Fruit fly (Drosophila melanogaster) whole organism, embryonic: Measurements from ENCODE around the gene Utx.

ENCODE experiments used
- Ada2b ChIP-seq: fragments of 200-800 bp; sonication (Bioruptor generic); IDR thresholded peaks from 2 replicates; pipeline ENCODE4 v1.3.6; 2022; ENCODE audit warnings: missing biosample characterization, missing genetic modification characterization
- Antp ChIP-seq: fragments of 200-800 bp; sonication (Bioruptor generic); optimal IDR thresholded peaks from 3 replicates; lab custom pipeline; 2016; ENCODE audit warnings: missing biosample characterization, missing genetic modification characterization
- B-H2 ChIP-seq: fragments of 200-800 bp; sonication (Bioruptor generic); optimal IDR thresholded peaks from 2 replicates; lab custom pipeline; 2018; ENCODE audit warnings: missing biosample characterization, mild to moderate bottlenecking, missing genetic modification characterization
- CG10267 ChIP-seq: fragments of 200-800 bp; sonication (Bioruptor generic); optimal IDR thresholded peaks from 2 replicates; lab custom pipeline; 2018; ENCODE audit warnings: missing biosample characterization, mild to moderate bottlenecking, missing genetic modification characterization, moderate library complexity
- CG10321 ChIP-seq: fragments of 200-800 bp; sonication (Bioruptor generic); IDR thresholded peaks from 2 replicates; pipeline ENCODE4 v1.3.6; 2022; ENCODE audit warnings: missing biosample characterization, missing genetic modification characterization
- CG10462 ChIP-seq: fragments of 200-800 bp; sonication (Bioruptor generic); optimal IDR thresholded peaks from 2 replicates; lab custom pipeline; 2016; ENCODE audit warnings: missing biosample characterization, missing genetic modification characterization
- CG11398 ChIP-seq: fragments of 200-800 bp; sonication (Bioruptor generic); optimal IDR thresholded peaks from 2 replicates; lab custom pipeline; 2016; ENCODE audit warnings: missing biosample characterization, missing genetic modification characterization
- CG12155 ChIP-seq: fragments of 200-800 bp; sonication (Bioruptor generic); optimal IDR thresholded peaks from 3 replicates; lab custom pipeline; 2016; ENCODE audit warnings: missing biosample characterization, missing genetic modification characterization
- CG12299 ChIP-seq: fragments of 200-800 bp; sonication (Bioruptor generic); optimal IDR thresholded peaks from 2 replicates; lab custom pipeline; 2018; ENCODE audit warnings: missing biosample characterization, mild to moderate bottlenecking, missing genetic modification characterization
- CG12659 ChIP-seq: fragments of 200-800 bp; sonication (Bioruptor generic); optimal IDR thresholded peaks from 3 replicates; lab custom pipeline; 2017; ENCODE audit warnings: mild to moderate bottlenecking, missing biosample characterization, missing genetic modification reagents, missing genetic modification characterization
- CG13775 ChIP-seq: fragments of 200-800 bp; sonication (Bioruptor generic); optimal IDR thresholded peaks from 3 replicates; lab custom pipeline; 2017; ENCODE audit warnings: missing biosample characterization, mild to moderate bottlenecking, missing genetic modification characterization
- CG15011 ChIP-seq: fragments of 200-800 bp; sonication (Bioruptor generic); optimal IDR thresholded peaks from 3 replicates; lab custom pipeline; 2018; ENCODE audit warnings: missing biosample characterization, mild to moderate bottlenecking, missing genetic modification characterization
- CG16779 ChIP-seq: fragments of 200-800 bp; sonication (Bioruptor generic); IDR thresholded peaks from 2 replicates; pipeline ENCODE4 v1.3.6; 2022; ENCODE audit warnings: missing biosample characterization, missing genetic modification characterization
- CG1792 ChIP-seq: fragments of 200-800 bp; sonication (Bioruptor generic); optimal IDR thresholded peaks from 2 replicates; lab custom pipeline; 2016; ENCODE audit warnings: missing biosample characterization, missing genetic modification characterization
- CG18262 ChIP-seq: fragments of 200-800 bp; optimal IDR thresholded peaks from 3 replicates; lab custom pipeline; 2019; ENCODE audit warnings: missing biosample characterization, mild to moderate bottlenecking, missing genetic modification characterization, moderate library complexity
- CG18599 ChIP-seq: fragments of 200-800 bp; sonication (Bioruptor generic); optimal IDR thresholded peaks from 3 replicates; lab custom pipeline; 2017; ENCODE audit warnings: missing biosample characterization, missing genetic modification characterization, mild to moderate bottlenecking, moderate library complexity, missing genetic modification reagents
- CG18619 ChIP-seq: fragments of 200-800 bp; sonication (Bioruptor generic); optimal IDR thresholded peaks from 3 replicates; lab custom pipeline; 2017; ENCODE audit warnings: missing biosample characterization, mild to moderate bottlenecking, missing genetic modification characterization
- CG2678 ChIP-seq: fragments of 200-800 bp; sonication (Bioruptor generic); optimal IDR thresholded peaks from 3 replicates; lab custom pipeline; 2019; ENCODE audit warnings: missing biosample characterization, mild to moderate bottlenecking, missing genetic modification characterization, moderate library complexity
- CG31388 ChIP-seq: fragments of 200-800 bp; sonication (Bioruptor generic); optimal IDR thresholded peaks from 2 replicates; lab custom pipeline; 2016; ENCODE audit warnings: missing biosample characterization, missing genetic modification characterization
- CG3163 ChIP-seq: fragments of 200-800 bp; sonication (Bioruptor generic); optimal IDR thresholded peaks from 3 replicates; lab custom pipeline; 2016; ENCODE audit warnings: missing biosample characterization, missing genetic modification characterization
- CG3407 ChIP-seq: fragments of 200-800 bp; sonication (Bioruptor generic); optimal IDR thresholded peaks from 2 replicates; lab custom pipeline; 2018; ENCODE audit warnings: missing biosample characterization, mild to moderate bottlenecking, missing genetic modification characterization
- CG4617 ChIP-seq: fragments of 200-800 bp; sonication (Bioruptor generic); optimal IDR thresholded peaks from 3 replicates; lab custom pipeline; 2016; ENCODE audit warnings: missing biosample characterization, missing genetic modification characterization, borderline replicate concordance
- CG5245 ChIP-seq: fragments of 200-800 bp; sonication (Bioruptor generic); optimal IDR thresholded peaks from 3 replicates; lab custom pipeline; 2016; ENCODE audit warnings: missing biosample characterization, missing genetic modification characterization
- CHES-1-like ChIP-seq: fragments of 200-800 bp; sonication (Bioruptor generic); optimal IDR thresholded peaks from 2 replicates; lab custom pipeline; 2016; ENCODE audit warnings: missing biosample characterization, missing genetic modification characterization
- D19A ChIP-seq: fragments of 200-800 bp; optimal IDR thresholded peaks from 3 replicates; lab custom pipeline; 2019; ENCODE audit warnings: missing biosample characterization, mild to moderate bottlenecking, missing genetic modification characterization, moderate library complexity
- Drgx ChIP-seq: fragments of 200-800 bp; sonication (Bioruptor generic); IDR thresholded peaks from 2 replicates; pipeline ENCODE4 v1.3.6; 2022; ENCODE audit warnings: missing biosample characterization, missing genetic modification characterization
- GATAe ChIP-seq: fragments of 200-800 bp; sonication (Bioruptor generic); conservative IDR thresholded peaks from 2 replicates; pipeline ENCODE4 v1.3.6; 2022; ENCODE audit warnings: missing biosample characterization, missing genetic modification characterization
- HLH3B ChIP-seq: fragments of 200-800 bp; sonication (Bioruptor generic); IDR thresholded peaks from 2 replicates; pipeline ENCODE4 v1.3.6; 2022; ENCODE audit warnings: missing biosample characterization, missing genetic modification characterization
- Mad ChIP-seq: fragments of 200-800 bp; sonication (Bioruptor generic); optimal IDR thresholded peaks from 2 replicates; lab custom pipeline; 2016; ENCODE audit warnings: missing biosample characterization, missing genetic modification characterization
- NC2α ChIP-seq: fragments of 200-800 bp; sonication (Bioruptor generic); optimal IDR thresholded peaks from 2 replicates; lab custom pipeline; 2016; ENCODE audit warnings: missing biosample characterization, missing genetic modification characterization
- Optix ChIP-seq: fragments of 200-800 bp; sonication (Bioruptor generic); IDR thresholded peaks from 3 replicates; pipeline ENCODE4 v1.3.6; 2022; ENCODE audit warnings: missing biosample characterization, missing genetic modification characterization
- PHDP ChIP-seq: fragments of 200-800 bp; sonication (Bioruptor generic); optimal IDR thresholded peaks from 3 replicates; lab custom pipeline; 2018; ENCODE audit warnings: missing biosample characterization, mild to moderate bottlenecking, missing genetic modification characterization, moderate library complexity
- Poxn ChIP-seq: fragments of 200-800 bp; sonication (Bioruptor generic); IDR thresholded peaks from 2 replicates; pipeline ENCODE4 v1.3.6; 2022; ENCODE audit warnings: missing biosample characterization, missing genetic modification characterization
- Trl ChIP-seq, 3 experiments: fragments of >200 bp in 2 of 3; fragments of 200-800 bp in 1 of 3; sonication (Bioruptor generic) in 1 of 3; optimal IDR thresholded peaks; 2 replicates in 1 of 3; 3 replicates in 2 of 3; lab custom pipeline; 2016 to 2017; ENCODE audit warnings: missing biosample characterization in 1 of 3, missing genetic modification characterization in 1 of 3
- caup ChIP-seq: fragments of 200-800 bp; sonication (Bioruptor generic); optimal IDR thresholded peaks from 3 replicates; lab custom pipeline; 2017; ENCODE audit warnings: missing biosample characterization, mild to moderate bottlenecking, missing genetic modification characterization, moderate library complexity; ENCODE audit not compliant: severe bottlenecking
- chif ChIP-seq, 2 experiments: fragments of 200-800 bp; sonication (Bioruptor generic); optimal IDR thresholded peaks; 3 replicates each; lab custom pipeline; 2016; ENCODE audit warnings: missing biosample characterization in 2 of 2, missing genetic modification characterization in 2 of 2
- da ChIP-seq: fragments of 200-800 bp; sonication (Bioruptor generic); optimal IDR thresholded peaks from 2 replicates; lab custom pipeline; 2016; ENCODE audit warnings: missing biosample characterization, missing genetic modification characterization
- dm ChIP-seq: fragments of 200-800 bp; sonication (Bioruptor generic); optimal IDR thresholded peaks from 3 replicates; lab custom pipeline; 2016; ENCODE audit warnings: missing biosample characterization, missing genetic modification characterization
- hb ChIP-seq: fragments of 200-800 bp; sonication (Bioruptor generic); IDR thresholded peaks from 3 replicates; pipeline ENCODE4 v1.3.6; 2022; ENCODE audit warnings: missing biosample characterization, missing genetic modification characterization; ENCODE audit not compliant: partially characterized antibody
- lab ChIP-seq: fragments of 200-800 bp; sonication (Bioruptor generic); optimal IDR thresholded peaks from 3 replicates; lab custom pipeline; 2017; ENCODE audit warnings: missing biosample characterization, missing genetic modification characterization, mild to moderate bottlenecking, moderate library complexity, missing genetic modification reagents
- mam ChIP-seq: fragments of 200-800 bp; sonication (Bioruptor generic); optimal IDR thresholded peaks from 3 replicates; lab custom pipeline; 2016; ENCODE audit warnings: missing biosample characterization, missing genetic modification characterization
- nerfin-1 ChIP-seq: fragments of 200-800 bp; sonication (Bioruptor generic); optimal IDR thresholded peaks from 3 replicates; lab custom pipeline; 2019; ENCODE audit warnings: missing biosample characterization, mild to moderate bottlenecking, missing genetic modification characterization, moderate library complexity
- pb ChIP-seq: fragments of 200-800 bp; sonication (Bioruptor generic); optimal IDR thresholded peaks from 3 replicates; lab custom pipeline; 2016; ENCODE audit warnings: missing biosample characterization, missing genetic modification characterization
- phol ChIP-seq: fragments of 200-800 bp; sonication (Bioruptor generic); optimal IDR thresholded peaks from 3 replicates; lab custom pipeline; 2018; ENCODE audit warnings: missing biosample characterization, mild to moderate bottlenecking, missing genetic modification characterization, moderate library complexity
- pum ChIP-seq: fragments of 200-800 bp; sonication (Bioruptor generic); optimal IDR thresholded peaks from 2 replicates; lab custom pipeline; 2016; ENCODE audit warnings: missing biosample characterization, missing genetic modification characterization
- row ChIP-seq: fragments of 200-800 bp; sonication (Bioruptor generic); IDR thresholded peaks from 3 replicates; pipeline ENCODE4 v1.3.6; 2022; ENCODE audit warnings: missing biosample characterization, missing genetic modification characterization
- run ChIP-seq: fragments of 200-800 bp; sonication (Bioruptor generic); optimal IDR thresholded peaks from 3 replicates; lab custom pipeline; 2018; ENCODE audit warnings: missing biosample characterization, mild to moderate bottlenecking, missing genetic modification characterization
- sd ChIP-seq: fragments of 200-800 bp; sonication (Bioruptor generic); optimal IDR thresholded peaks from 3 replicates; lab custom pipeline; 2018; ENCODE audit warnings: missing biosample characterization, mild to moderate bottlenecking, missing genetic modification characterization, moderate library complexity
- sr ChIP-seq: fragments of 200-800 bp; sonication (Bioruptor generic); IDR thresholded peaks from 3 replicates; pipeline ENCODE4 v1.3.6; 2022; ENCODE audit warnings: missing biosample characterization, missing genetic modification characterization
- sug ChIP-seq: fragments of 200-800 bp; optimal IDR thresholded peaks from 2 replicates; lab custom pipeline; 2019; ENCODE audit warnings: missing biosample characterization, mild to moderate bottlenecking, missing genetic modification characterization, moderate library complexity
- tll ChIP-seq, 2 experiments: fragments of 200-800 bp in 1 of 2; fragments of >200 bp in 1 of 2; sonication (Bioruptor generic) in 1 of 2; optimal IDR thresholded peaks; 2 replicates each; lab custom pipeline; 2017 to 2019; ENCODE audit warnings: missing biosample characterization in 2 of 2, missing genetic modification characterization in 2 of 2, mild to moderate bottlenecking in 1 of 2, moderate library complexity in 1 of 2

Utx gene

dm6 chr2L:10276846-10277245 is 1.8 kb downstream of the Utx start (continued):
- TF ChIP-seq sd (tag; lab: Kevin White, UChicago) = no peak
- no peak for TF ChIP-seq hb
- TF ChIP-seq CG3407 (GFP tag; lab: Kevin White, UChicago) = peak; percentile 18
- peak; percentile 15 for TF ChIP-seq CG1792 (GFP tag; lab: Kevin White, UChicago)
- no peak for TF ChIP-seq CG10321 (GFP tag; lab: Robert Waterston, UW)
- peak; percentile 37; the same call in 1 of the 3 replicates for TF ChIP-seq row (GFP tag; lab: Robert Waterston, UW)
- no peak for TF ChIP-seq CG16779 (GFP tag; lab: Robert Waterston, UW)
- no peak for TF ChIP-seq Trl (optimal IDR thresholded peaks at IDR 0.05; lab: Kevin White, UChicago)
- TF ChIP-seq Trl (GFP tag; optimal IDR thresholded peaks at IDR 0.05; lab: Kevin White, UChicago) = peak; percentile 20
- TF ChIP-seq CG12659 (GFP tag; lab: Kevin White, UChicago) = no peak
- TF ChIP-seq GATAe (GFP tag; lab: Robert Waterston, UW) = no peak
- no peak for TF ChIP-seq CG10462
- no peak for TF ChIP-seq B-H2 (GFP tag; lab: Kevin White, UChicago)
- no peak for TF ChIP-seq Poxn (GFP tag; lab: Robert Waterston, UW)
- no peak for TF ChIP-seq CG12299
- no peak for TF ChIP-seq PHDP (tag; lab: Kevin White, UChicago)
- TF ChIP-seq CG12155 (GFP tag; lab: Kevin White, UChicago) = no peak
- no peak for TF ChIP-seq tll (GFP tag; optimal IDR thresholded peaks at IDR 0.05; lab: Kevin White, UChicago)
- TF ChIP-seq D19A (tag; lab: Kevin White, UChicago) = no peak
- no peak for TF ChIP-seq Mad (GFP tag; lab: Kevin White, UChicago)
- peak; percentile 63 for TF ChIP-seq Drgx
- no peak for TF ChIP-seq CG31388
- no peak for TF ChIP-seq Optix
- peak; percentile 0 for TF ChIP-seq CG4617 (GFP tag; lab: Kevin White, UChicago)
- TF ChIP-seq pum (GFP tag; lab: Kevin White, UChicago) = no peak
- TF ChIP-seq CG2678 (tag; lab: Kevin White, UChicago) = no peak
- TF ChIP-seq HLH3B (GFP tag; lab: Robert Waterston, UW) = no peak
- 0 out of 2 replicates have a peak, but pooled peaks have one; percentile 43 for TF ChIP-seq Ada2b (GFP tag; lab: Robert Waterston, UW)
- TF ChIP-seq run (tag; lab: Kevin White, UChicago) = no peak
- TF ChIP-seq CG13775 = peak; percentile 31
- peak; percentile 24 for TF ChIP-seq Antp (GFP tag; lab: Kevin White, UChicago)
- no peak for TF ChIP-seq da (GFP tag; lab: Kevin White, UChicago)
- no peak for TF ChIP-seq mam
- TF ChIP-seq chif (GFP tag; optimal IDR thresholded peaks at IDR 0.05; lab: Kevin White, UChicago) = no peak
- TF ChIP-seq pb (GFP tag; lab: Kevin White, UChicago) = no peak
- no peak for TF ChIP-seq sr (GFP tag; lab: Robert Waterston, UW)
- peak; percentile 10 for TF ChIP-seq CG5245 (GFP tag; lab: Kevin White, UChicago)
- peak; percentile 20 for TF ChIP-seq CG18262 (tag; lab: Kevin White, UChicago)
- TF ChIP-seq CG3163 (GFP tag; lab: Kevin White, UChicago) = no peak
- TF ChIP-seq nerfin-1 = no peak
- TF ChIP-seq CG18599 (GFP tag; lab: Kevin White, UChicago) = no peak
- TF ChIP-seq CG10267 = no peak
- TF ChIP-seq NC2α (GFP tag; lab: Kevin White, UChicago) = no peak
- no peak for TF ChIP-seq sug (tag; lab: Kevin White, UChicago)
- TF ChIP-seq CG18619 (GFP tag; lab: Kevin White, UChicago) = no peak
- TF ChIP-seq lab (GFP tag; lab: Kevin White, UChicago) = no peak
- no peak for TF ChIP-seq caup (GFP tag; lab: Kevin White, UChicago)
- TF ChIP-seq CG15011 = no peak
- no peak for TF ChIP-seq CHES-1-like (GFP tag; lab: Kevin White, UChicago)
- TF ChIP-seq CG11398 (GFP tag; lab: Kevin White, UChicago) = no peak
- peak; percentile 28 for TF ChIP-seq phol (tag; lab: Kevin White, UChicago)
- peak; percentile 5 for TF ChIP-seq dm
